Worm (Caenorhabditis elegans): Measurements from ENCODE around the gene Y73C8C.4.
"Not testable (repeated sequence)": the region's sequence is repeated elsewhere in the genome, so short reads cannot be mapped to it uniquely, and the experiment has no call there.

Y73C8C.4 gene

DNA sequence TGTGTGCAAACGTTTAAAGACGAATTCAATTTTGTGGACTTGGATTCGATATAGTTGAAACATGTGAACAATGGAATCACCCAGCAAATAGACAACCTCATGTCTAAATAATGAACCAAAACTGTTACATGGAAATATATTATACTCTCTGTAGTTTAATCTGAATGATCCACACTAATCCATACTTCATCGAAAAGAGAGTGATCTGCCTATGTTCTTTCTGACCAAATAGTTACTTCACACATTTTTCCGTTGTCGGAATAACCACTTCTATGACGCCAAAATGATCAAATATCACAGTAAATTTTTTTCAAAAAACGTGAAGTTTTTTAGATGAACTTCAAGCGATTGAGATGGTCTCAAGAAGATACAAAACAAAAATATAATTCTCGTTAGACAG lies at the start of gene Y73C8C.4:
Y73C8C.4 (minus strand) TSS at position 101 of the 400 bp plus-strand sequence.
- not testable (repeated sequence) for TF ChIP-seq nhr-28, lin-13, ceh-39 (tag; optimal IDR thresholded peaks at IDR 0.05)

DNA sequence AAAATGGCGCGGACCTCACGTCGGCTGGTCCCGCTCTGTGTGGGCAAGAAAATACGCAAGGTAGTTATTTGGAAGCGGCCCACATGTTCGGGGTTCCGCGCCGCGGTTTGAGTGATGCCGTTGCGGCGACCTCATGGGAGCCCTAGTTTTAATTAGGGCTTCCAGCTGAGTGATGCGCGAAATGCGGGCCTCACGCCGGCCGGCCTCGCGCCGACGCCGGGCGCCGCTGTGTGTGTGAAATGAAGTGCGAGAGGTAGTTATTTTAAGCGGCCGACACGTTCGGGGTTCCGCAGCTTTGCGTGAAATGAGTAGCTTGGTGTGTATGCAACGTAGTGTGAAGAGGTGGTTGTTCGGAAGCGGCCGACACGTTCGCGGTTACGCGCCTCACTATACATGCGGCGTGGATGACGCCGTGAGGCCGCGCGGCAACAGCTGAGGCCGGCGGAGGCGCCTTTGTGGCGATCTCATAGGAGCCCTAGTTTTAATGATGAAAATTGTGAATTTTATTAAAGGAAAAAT lies 48.0 kb upstream of the Y73C8C.4 start:
- TF ChIP-seq sem-2 (GFP tag; optimal IDR thresholded peaks at IDR 0.05): no peak
- no peak for TF ChIP-seq nhr-12 (tag; optimal IDR thresholded peaks at IDR 0.05)
- TF ChIP-seq M03D4.4 (tag; optimal IDR thresholded peaks at IDR 0.05): no peak
- TF ChIP-seq blmp-1 (tag; optimal IDR thresholded peaks at IDR 0.05): no peak
- TF ChIP-seq ceh-83 (GFP tag; optimal IDR thresholded peaks at IDR 0.05): no peak
- TF ChIP-seq mls-2 (tag; optimal IDR thresholded peaks at IDR 0.05): no peak
- no peak for TF ChIP-seq nhr-2 (tag; optimal IDR thresholded peaks at IDR 0.05)
- TF ChIP-seq unc-120 (tag; optimal IDR thresholded peaks at IDR 0.05; ENCODE audit: poor library complexity, severe bottlenecking): no peak

DNA sequence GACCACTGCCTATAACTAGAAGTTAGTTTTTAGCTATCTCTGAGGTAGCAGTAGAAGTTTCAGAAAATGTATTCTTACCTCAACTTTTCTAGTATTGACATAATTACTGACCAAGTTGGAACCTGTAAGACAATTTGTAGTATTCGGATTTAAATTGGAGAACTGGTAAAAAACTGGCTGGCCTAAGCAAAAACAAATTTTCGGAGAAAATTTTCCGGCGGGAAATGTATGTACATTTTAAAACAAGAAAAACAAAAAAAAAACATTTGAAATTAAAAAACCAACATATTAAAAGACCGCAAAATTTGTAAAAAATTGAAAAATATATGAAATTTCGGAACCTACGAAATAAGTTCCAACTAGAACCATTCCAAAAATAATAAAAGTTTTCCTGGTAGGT lies 45.0 kb upstream of the Y73C8C.4 start, which contains the start of gene srab-11:
srab-11 (minus strand) TSS at position 101 of the 400 bp plus-strand sequence.
- TF ChIP-seq ham-2 (GFP tag; optimal IDR thresholded peaks at IDR 0.05) (no peak), lsy-2 (tag; optimal IDR thresholded peaks at IDR 0.05) (no peak), sptf-1 (tag; optimal IDR thresholded peaks at IDR 0.05) (no peak), bed-3 (GFP tag; optimal IDR thresholded peaks at IDR 0.05) (no peak)

DNA sequence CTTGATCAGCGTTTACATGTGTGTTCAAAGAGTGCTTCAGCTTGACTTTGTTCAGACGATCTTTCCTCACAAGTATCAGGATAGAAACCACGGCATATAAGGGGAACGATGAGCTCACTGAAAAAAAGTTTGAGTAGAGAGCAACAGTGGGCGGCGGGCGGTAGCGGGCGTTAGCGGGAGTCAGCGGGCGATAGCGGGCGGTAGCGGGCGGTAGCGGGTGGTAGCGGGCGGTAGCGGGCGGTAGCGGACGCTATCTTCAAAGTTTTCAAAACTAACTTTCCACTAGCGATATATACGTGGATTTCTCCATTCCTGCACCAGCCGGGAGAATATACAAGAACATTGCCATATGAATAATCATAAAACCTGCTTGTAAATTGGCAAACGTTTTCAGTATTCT lies 43.3 kb upstream of the Y73C8C.4 start:
- TF ChIP-seq flh-1 (GFP tag; optimal IDR thresholded peaks at IDR 0.05) (no peak), ceh-39 (tag; optimal IDR thresholded peaks at IDR 0.05) (no peak), lin-13 (tag; optimal IDR thresholded peaks at IDR 0.05) (no peak), cnd-1 (tag; optimal IDR thresholded peaks at IDR 0.05) (no peak), snpc-4 (tag; optimal IDR thresholded peaks at IDR 0.05) (no peak), ztf-11 (tag; optimal IDR thresholded peaks at IDR 0.05) (no peak), elt-3 (tag; optimal IDR thresholded peaks at IDR 0.05) (no peak), mab-5 (tag; optimal IDR thresholded peaks at IDR 0.05) (no peak), pha-4 (tag; optimal IDR thresholded peaks at IDR 0.05) (no peak), lin-32 (GFP tag; optimal IDR thresholded peaks at IDR 0.05) (no peak), ceh-43 (GFP tag; optimal IDR thresholded peaks at IDR 0.05) (no peak), ces-1 (GFP tag; optimal IDR thresholded peaks at IDR 0.05) (no peak), elt-1 (tag; optimal IDR thresholded peaks at IDR 0.05; ENCODE audit: borderline replicate concordance, insufficient read depth) (no peak), nhr-76 (tag; optimal IDR thresholded peaks at IDR 0.05) (no peak), bed-3 (GFP tag; optimal IDR thresholded peaks at IDR 0.05) (no peak)

DNA sequence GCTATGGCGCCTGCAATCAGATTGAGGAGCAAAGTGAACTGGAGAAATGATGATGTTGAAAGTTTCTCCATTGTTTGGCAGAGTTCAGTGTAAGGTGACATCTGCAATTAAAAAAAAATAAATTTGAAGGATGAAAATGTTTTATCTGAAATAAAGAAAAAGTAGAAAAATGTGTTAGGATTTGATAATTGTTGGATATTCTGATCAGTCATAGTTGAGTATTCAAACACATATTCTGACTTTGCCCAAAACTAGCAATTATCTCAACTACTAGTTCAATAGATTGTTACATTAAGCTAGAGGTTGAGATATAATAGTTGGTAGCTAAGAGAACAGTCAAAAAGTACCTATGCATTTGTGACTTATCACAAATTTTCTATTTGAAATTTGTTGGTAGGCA lies 42.5 kb upstream of the Y73C8C.4 start, which contains the start of gene srab-10:
srab-10 (minus strand) TSS at position 101 of the 400 bp plus-strand sequence.
- TF ChIP-seq hlh-1 (tag; optimal IDR thresholded peaks at IDR 0.05) (no peak), sptf-1 (tag; optimal IDR thresholded peaks at IDR 0.05) (no peak), nhr-12 (tag; optimal IDR thresholded peaks at IDR 0.05) (no peak), elt-1 (tag; optimal IDR thresholded peaks at IDR 0.05; ENCODE audit: borderline replicate concordance, insufficient read depth) (no peak), nhr-2 (tag; optimal IDR thresholded peaks at IDR 0.05) (no peak), mls-2 (tag; optimal IDR thresholded peaks at IDR 0.05) (no peak), cnd-1 (tag; optimal IDR thresholded peaks at IDR 0.05) (no peak), ceh-83 (GFP tag; optimal IDR thresholded peaks at IDR 0.05) (no peak), zip-8 (tag; optimal IDR thresholded peaks at IDR 0.05) (no peak), bed-3 (GFP tag; optimal IDR thresholded peaks at IDR 0.05) (no peak), M03D4.4 (tag; optimal IDR thresholded peaks at IDR 0.05) (no peak), ceh-43 (GFP tag; optimal IDR thresholded peaks at IDR 0.05) (no peak), mab-5 (tag; optimal IDR thresholded peaks at IDR 0.05) (no peak), snpc-4 (tag; optimal IDR thresholded peaks at IDR 0.05) (no peak)

DNA sequence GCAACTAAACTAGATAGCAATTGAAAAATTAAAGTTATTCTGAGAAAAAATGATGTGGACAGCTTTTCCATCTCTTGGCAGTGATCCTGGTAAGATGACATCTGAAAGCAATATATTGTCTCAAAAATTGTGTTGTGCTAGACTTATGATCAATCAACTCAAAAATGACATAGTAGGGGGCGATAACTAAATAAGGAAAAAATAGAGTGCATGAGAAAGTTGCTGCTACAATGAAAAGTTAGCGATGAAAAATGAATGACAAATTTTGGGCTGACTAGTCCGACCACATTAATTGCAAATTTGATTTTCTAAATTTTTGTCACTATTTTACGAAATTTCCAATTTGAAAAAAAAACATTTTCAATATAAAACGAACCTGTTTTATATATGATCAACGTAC lies 39.2 kb upstream of the Y73C8C.4 start, which contains the start of gene srab-9:
srab-9 (minus strand) TSS at position 101 of the 400 bp plus-strand sequence.
- TF ChIP-seq unc-62 (GFP tag; optimal IDR thresholded peaks at IDR 0.05) (no peak), snpc-4 (tag; optimal IDR thresholded peaks at IDR 0.05) (no peak), cnd-1 (tag; optimal IDR thresholded peaks at IDR 0.05) (no peak), elt-1 (tag; optimal IDR thresholded peaks at IDR 0.05; ENCODE audit: borderline replicate concordance, insufficient read depth) (no peak), bed-3 (GFP tag; optimal IDR thresholded peaks at IDR 0.05) (no peak), tbx-8 (GFP tag; optimal IDR thresholded peaks at IDR 0.05) (no peak), mls-2 (tag; optimal IDR thresholded peaks at IDR 0.05) (no peak), ceh-83 (GFP tag; optimal IDR thresholded peaks at IDR 0.05) (no peak), mep-1 (tag; optimal IDR thresholded peaks at IDR 0.05) (no peak), nhr-2 (tag; optimal IDR thresholded peaks at IDR 0.05) (no peak), hlh-1 (tag; optimal IDR thresholded peaks at IDR 0.05) (no peak), zip-8 (tag; optimal IDR thresholded peaks at IDR 0.05) (no peak), ztf-11 (tag; optimal IDR thresholded peaks at IDR 0.05) (no peak), ces-1 (GFP tag; optimal IDR thresholded peaks at IDR 0.05) (no peak), blmp-1 (tag; optimal IDR thresholded peaks at IDR 0.05) (no peak), pha-4 (tag; optimal IDR thresholded peaks at IDR 0.05) (no peak), unc-120 (tag; optimal IDR thresholded peaks at IDR 0.05; ENCODE audit: poor library complexity, severe bottlenecking) (no peak), M03D4.4 (tag; optimal IDR thresholded peaks at IDR 0.05) (no peak)
